Fruit fly (Drosophila melanogaster) whole organism, embryonic: ENCODE measurements around the gene Desat1.
A peak's percentile ranks its signal among the peaks of the same experiment; 100 is the strongest.

Experiments
- ATbp ChIP-seq: fragments of 200-800 bp; sonication (Bioruptor generic); optimal IDR thresholded peaks from 2 replicates; lab custom pipeline; 2017; ENCODE audit warnings: missing biosample characterization, mild to moderate bottlenecking, missing genetic modification characterization, missing genetic modification reagents
- Ada2b ChIP-seq: fragments of 200-800 bp; sonication (Bioruptor generic); IDR thresholded peaks from 2 replicates; pipeline ENCODE4 v1.3.6; 2022; ENCODE audit warnings: missing biosample characterization, missing genetic modification characterization
- Atf-2 ChIP-seq: fragments of 200-800 bp; sonication (Bioruptor generic); optimal IDR thresholded peaks from 2 replicates; lab custom pipeline; 2016; ENCODE audit warnings: missing biosample characterization, missing genetic modification characterization
- CG10274 ChIP-seq: fragments of 200-800 bp; sonication (Bioruptor generic); optimal IDR thresholded peaks from 3 replicates; lab custom pipeline; 2017; ENCODE audit warnings: missing biosample characterization, mild to moderate bottlenecking, missing genetic modification characterization
- CG14860 ChIP-seq: fragments of 200-800 bp; sonication (Bioruptor generic); IDR thresholded peaks from 3 replicates; pipeline ENCODE4 v1.3.6; 2022; ENCODE audit warnings: missing biosample characterization, missing genetic modification characterization; ENCODE audit not compliant: partially characterized antibody
- CG15514 ChIP-seq: fragments of 200-800 bp; sonication (Bioruptor generic); optimal IDR thresholded peaks from 3 replicates; lab custom pipeline; 2017; ENCODE audit warnings: missing biosample characterization, missing genetic modification characterization, mild to moderate bottlenecking, moderate library complexity, missing genetic modification reagents
- CG18011 ChIP-seq: fragments of 200-800 bp; sonication (Bioruptor generic); optimal IDR thresholded peaks from 2 replicates; lab custom pipeline; 2017; ENCODE audit warnings: missing biosample characterization, missing genetic modification characterization, mild to moderate bottlenecking, moderate library complexity, missing genotype
- CG1832 ChIP-seq: fragments of 200-800 bp; sonication (Bioruptor generic); optimal IDR thresholded peaks from 2 replicates; lab custom pipeline; 2017; ENCODE audit warnings: missing biosample characterization, mild to moderate bottlenecking, missing genetic modification characterization, inconsistent platforms
- CG18599 ChIP-seq: fragments of 200-800 bp; sonication (Bioruptor generic); optimal IDR thresholded peaks from 3 replicates; lab custom pipeline; 2017; ENCODE audit warnings: missing biosample characterization, missing genetic modification characterization, mild to moderate bottlenecking, moderate library complexity, missing genetic modification reagents
- CG18764 ChIP-seq: fragments of 200-800 bp; sonication (Bioruptor generic); optimal IDR thresholded peaks from 3 replicates; lab custom pipeline; 2016; ENCODE audit warnings: missing biosample characterization, missing genetic modification characterization
- CG2875 ChIP-seq: fragments of 200-800 bp; sonication (Bioruptor generic); optimal IDR thresholded peaks from 2 replicates; lab custom pipeline; 2017; ENCODE audit warnings: missing biosample characterization, mild to moderate bottlenecking, missing genetic modification characterization, missing genetic modification reagents
- CG30431 ChIP-seq: fragments of 200-800 bp; sonication (Bioruptor generic); optimal IDR thresholded peaks from 2 replicates; lab custom pipeline; 2017; ENCODE audit warnings: missing biosample characterization, missing genetic modification characterization
- CG31365 ChIP-seq: fragments of 200-800 bp; sonication (Bioruptor generic); optimal IDR thresholded peaks from 2 replicates; lab custom pipeline; 2018; ENCODE audit warnings: missing biosample characterization, mild to moderate bottlenecking, missing genetic modification characterization
- CG33213 ChIP-seq: fragments of 200-800 bp; sonication (Bioruptor generic); optimal IDR thresholded peaks from 3 replicates; lab custom pipeline; 2016; ENCODE audit warnings: missing biosample characterization, missing genetic modification characterization
- CG7786 ChIP-seq: fragments of 200-800 bp; sonication (Bioruptor generic); optimal IDR thresholded peaks from 2 replicates; lab custom pipeline; 2016; ENCODE audit warnings: missing biosample characterization, missing genetic modification characterization
- CG9215 ChIP-seq: fragments of 200-800 bp; sonication (Bioruptor generic); IDR thresholded peaks from 2 replicates; pipeline ENCODE4 v1.3.6; 2022; ENCODE audit warnings: missing biosample characterization, missing genetic modification characterization
- CHES-1-like ChIP-seq: fragments of 200-800 bp; sonication (Bioruptor generic); optimal IDR thresholded peaks from 2 replicates; lab custom pipeline; 2016; ENCODE audit warnings: missing biosample characterization, missing genetic modification characterization
- Chrac-16 ChIP-seq: fragments of 200-800 bp; sonication (Bioruptor generic); optimal IDR thresholded peaks from 3 replicates; lab custom pipeline; 2016; ENCODE audit warnings: missing biosample characterization, missing genetic modification characterization
- Gug ChIP-seq: fragments of 200-800 bp; sonication (Bioruptor generic); IDR thresholded peaks from 4 replicates; pipeline ENCODE4 v1.3.6; 2022; ENCODE audit warnings: missing biosample characterization, missing genetic modification characterization
- HLH54F ChIP-seq: fragments of 200-800 bp; sonication (Bioruptor generic); optimal IDR thresholded peaks from 3 replicates; lab custom pipeline; 2016; ENCODE audit warnings: missing biosample characterization, missing genetic modification characterization
- Lpt ChIP-seq: fragments of >200 bp; optimal IDR thresholded peaks from 2 replicates; lab custom pipeline; 2018; ENCODE audit warnings: missing biosample characterization, missing genetic modification characterization
- MTF-1 ChIP-seq: fragments of 200-800 bp; sonication (Bioruptor generic); optimal IDR thresholded peaks from 2 replicates; lab custom pipeline; 2018; ENCODE audit warnings: missing biosample characterization, mild to moderate bottlenecking, missing genetic modification characterization, borderline replicate concordance
- Mes4 ChIP-seq: fragments of 200-800 bp; sonication (Bioruptor generic); optimal IDR thresholded peaks from 2 replicates; lab custom pipeline; 2016; ENCODE audit warnings: missing biosample characterization, missing genetic modification characterization
- Mrtf ChIP-seq: fragments of 200-800 bp; sonication (Bioruptor generic); IDR thresholded peaks from 3 replicates; pipeline ENCODE4 v1.3.6; 2022; ENCODE audit warnings: missing biosample characterization, missing genetic modification characterization
- Ptx1 ChIP-seq: fragments of 200-800 bp; sonication (Bioruptor generic); IDR thresholded peaks from 2 replicates; pipeline ENCODE4 v1.3.6; 2022; ENCODE audit warnings: missing biosample characterization, missing genetic modification characterization
- Rfx ChIP-seq: fragments of 200-800 bp; sonication (Bioruptor generic); IDR thresholded peaks from 2 replicates; pipeline ENCODE4 v1.3.6; 2022; ENCODE audit warnings: missing biosample characterization, missing genetic modification characterization
- Taf1 ChIP-seq: fragments of 200-800 bp; sonication (Bioruptor generic); IDR thresholded peaks from 2 replicates; pipeline ENCODE4 v1.3.6; 2022; ENCODE audit warnings: missing biosample characterization, missing genetic modification characterization
- Usf ChIP-seq: fragments of 200-800 bp; sonication (Bioruptor generic); optimal IDR thresholded peaks from 2 replicates; lab custom pipeline; 2017; ENCODE audit warnings: missing genotype, missing biosample characterization, missing genetic modification characterization
- ab ChIP-seq: fragments of 200-800 bp; sonication (Bioruptor generic); optimal IDR thresholded peaks from 2 replicates; lab custom pipeline; 2016; ENCODE audit warnings: missing biosample characterization, missing genetic modification characterization
- amos ChIP-seq: fragments of 200-800 bp; sonication (Bioruptor generic); IDR thresholded peaks from 2 replicates; pipeline ENCODE4 v1.3.6; 2022; ENCODE audit warnings: missing biosample characterization, missing genetic modification characterization; ENCODE audit not compliant: partially characterized antibody
- bab2 ChIP-seq: fragments of 200-800 bp; sonication (Bioruptor generic); optimal IDR thresholded peaks from 2 replicates; lab custom pipeline; 2016; ENCODE audit warnings: missing biosample characterization, missing genetic modification characterization
- bcd ChIP-seq: fragments of 200-800 bp; sonication (Bioruptor generic); optimal IDR thresholded peaks from 2 replicates; lab custom pipeline; 2017; ENCODE audit warnings: missing biosample characterization, mild to moderate bottlenecking, missing genetic modification characterization
- bigmax ChIP-seq: fragments of 200-800 bp; sonication (Bioruptor generic); optimal IDR thresholded peaks from 2 replicates; lab custom pipeline; 2018; ENCODE audit warnings: missing biosample characterization, mild to moderate bottlenecking, missing genetic modification characterization
- ems ChIP-seq: fragments of 200-800 bp; sonication (Bioruptor generic); optimal IDR thresholded peaks from 3 replicates; lab custom pipeline; 2016; ENCODE audit warnings: missing biosample characterization, missing genetic modification characterization
- gt ChIP-seq: fragments of 200-800 bp; sonication (Bioruptor generic); IDR thresholded peaks from 2 replicates; pipeline ENCODE4 v1.3.6; 2022; ENCODE audit warnings: missing biosample characterization, missing genetic modification characterization
- insv ChIP-seq, 2 experiments: fragments of 200-800 bp; sonication (Bioruptor generic); optimal IDR thresholded peaks; 3 replicates each; lab custom pipeline; 2016 to 2018; ENCODE audit warnings: missing biosample characterization in 2 of 2, missing genetic modification characterization in 2 of 2
- jigr1 ChIP-seq: fragments of 200-800 bp; sonication (Bioruptor generic); IDR thresholded peaks from 3 replicates; pipeline ENCODE4 v1.3.6; 2022; ENCODE audit warnings: missing biosample characterization, missing genetic modification characterization
- nom ChIP-seq: fragments of 200-800 bp; sonication (Bioruptor generic); optimal IDR thresholded peaks from 2 replicates; lab custom pipeline; 2017; ENCODE audit warnings: missing biosample characterization, missing genetic modification characterization, mild to moderate bottlenecking, moderate library complexity, missing genetic modification reagents
- org-1 ChIP-seq: fragments of 200-800 bp; sonication (Bioruptor generic); optimal IDR thresholded peaks from 2 replicates; lab custom pipeline; 2017; ENCODE audit warnings: missing biosample characterization, missing genetic modification characterization
- pan ChIP-seq, 4 experiments: fragments of >200 bp in 3 of 4; fragments of 200-800 bp in 1 of 4; sonication (Bioruptor generic) in 1 of 4; optimal IDR thresholded peaks in 3 of 4; IDR thresholded peaks in 1 of 4; 2 replicates each; pipeline versions ENCODE4 v1.3.6 to Lab custom; 2017 to 2022; ENCODE audit warnings: missing biosample characterization in 2 of 4, missing genetic modification characterization in 2 of 4, mixed read lengths in 1 of 4
- peb ChIP-seq: fragments of 200-800 bp; sonication (Bioruptor generic); IDR thresholded peaks from 2 replicates; pipeline ENCODE4 v1.3.6; 2022; ENCODE audit warnings: missing biosample characterization, missing genetic modification characterization
- pum ChIP-seq: fragments of 200-800 bp; sonication (Bioruptor generic); optimal IDR thresholded peaks from 2 replicates; lab custom pipeline; 2016; ENCODE audit warnings: missing biosample characterization, missing genetic modification characterization
- sens ChIP-seq: fragments of 200-800 bp; sonication (Bioruptor generic); peaks from one replicate; lab custom pipeline; 2016; ENCODE audit warnings: missing biosample characterization, missing genetic modification characterization
- sima ChIP-seq: fragments of 200-800 bp; sonication (Bioruptor generic); optimal IDR thresholded peaks from 2 replicates; lab custom pipeline; 2016; ENCODE audit warnings: missing biosample characterization, missing genetic modification characterization
- sisA ChIP-seq: fragments of 200-800 bp; sonication (Bioruptor generic); IDR thresholded peaks from 2 replicates; pipeline ENCODE4 v1.3.6; 2022; ENCODE audit warnings: missing biosample characterization, missing genetic modification characterization
- stc ChIP-seq: fragments of 200-800 bp; sonication (Bioruptor generic); IDR thresholded peaks from 2 replicates; pipeline ENCODE4 v1.3.6; 2022; ENCODE audit warnings: missing biosample characterization, missing genetic modification characterization
- stwl ChIP-seq: fragments of 200-800 bp; sonication (Bioruptor generic); optimal IDR thresholded peaks from 3 replicates; lab custom pipeline; 2018; ENCODE audit warnings: missing biosample characterization, mild to moderate bottlenecking, missing genetic modification characterization, moderate library complexity
- sug ChIP-seq: fragments of 200-800 bp; optimal IDR thresholded peaks from 2 replicates; lab custom pipeline; 2019; ENCODE audit warnings: missing biosample characterization, mild to moderate bottlenecking, missing genetic modification characterization, moderate library complexity
- unc-4 ChIP-seq: fragments of 200-800 bp; sonication (Bioruptor generic); IDR thresholded peaks from 2 replicates; pipeline ENCODE4 v1.3.6; 2022; ENCODE audit warnings: missing biosample characterization, missing genetic modification characterization; ENCODE audit not compliant: partially characterized antibody
- wdn ChIP-seq: fragments of 200-800 bp; sonication (Bioruptor generic); IDR thresholded peaks from 2 replicates; pipeline ENCODE4 v1.3.6; 2022; ENCODE audit warnings: missing biosample characterization, missing genetic modification characterization
- zf30C ChIP-seq: fragments of 200-800 bp; sonication (Bioruptor generic); optimal IDR thresholded peaks from 3 replicates; lab custom pipeline; 2018; ENCODE audit warnings: missing biosample characterization, mild to moderate bottlenecking, missing genetic modification characterization

Gene Desat1

dm6 chr3R:12451376-12451775, 12.0 kb downstream of the Desat1 start (continued):
- TF ChIP-seq Mes4 (GFP tag; lab: Kevin White, UChicago) (no peak), Ada2b (GFP tag; lab: Robert Waterston, UW) (peak; percentile 31; the same call in 1 of the 2 replicates), CG30431 (GFP tag; lab: Kevin White, UChicago) (no peak), peb (GFP tag; lab: Robert Waterston, UW) (no peak), stc (GFP tag; lab: Robert Waterston, UW) (peak; percentile 37; the same call in 1 of the 2 replicates), CG33213 (GFP tag; lab: Kevin White, UChicago) (no peak), zf30C (GFP tag; lab: Kevin White, UChicago) (no peak), Taf1 (GFP tag; lab: Robert Waterston, UW) (no peak), Atf-2 (GFP tag; lab: Kevin White, UChicago) (no peak), CHES-1-like (GFP tag; lab: Kevin White, UChicago) (no peak), stwl (tag; lab: Kevin White, UChicago) (no peak), unc-4 (no peak), gt (no peak), wdn (GFP tag; lab: Robert Waterston, UW) (no peak), HLH54F (GFP tag; lab: Kevin White, UChicago) (no peak), jigr1 (no peak), Usf (GFP tag; lab: Kevin White, UChicago) (no peak), bcd (GFP tag; lab: Kevin White, UChicago) (no peak), ATbp (GFP tag; lab: Kevin White, UChicago) (no peak), CG18599 (GFP tag; lab: Kevin White, UChicago) (no peak), sima (GFP tag; lab: Kevin White, UChicago) (no peak), CG15514 (no peak), Ptx1 (GFP tag; lab: Robert Waterston, UW) (peak; percentile 56), CG18011 (no peak), sisA (GFP tag; lab: Robert Waterston, UW) (0 out of 2 replicates have a peak, but pooled peaks have one; percentile 31), Lpt (GFP tag; lab: Kevin White, UChicago) (no peak), CG9215 (GFP tag; lab: Robert Waterston, UW) (no peak), insv (GFP tag; optimal IDR thresholded peaks at IDR 0.05; lab: Kevin White, UChicago) (no peak), CG10274 (GFP tag; lab: Kevin White, UChicago) (no peak), org-1 (GFP tag; lab: Kevin White, UChicago) (no peak), Chrac-16 (GFP tag; lab: Kevin White, UChicago) (no peak), sens (GFP tag; lab: Kevin White, UChicago) (peak; percentile 77), ab (GFP tag; lab: Kevin White, UChicago) (no peak), pum (GFP tag; lab: Kevin White, UChicago) (peak; percentile 17), CG1832 (GFP tag; lab: Kevin White, UChicago) (no peak), Rfx (peak; percentile 23; the same call in 1 of the 2 replicates), pan (optimal IDR thresholded peaks at IDR 0.05; lab: Kevin White, UChicago) (no peak), pan (GFP tag; optimal IDR thresholded peaks at IDR 0.05 in 1 of 2, IDR thresholded peaks at IDR 0.05 in 1 of 2) (peak in 1 of 2 experiments; percentile 67), ems (peak; percentile 4), nom (GFP tag; lab: Kevin White, UChicago) (no peak), Mrtf (no peak), sug (tag; lab: Kevin White, UChicago) (no peak), CG31365 (tag; lab: Kevin White, UChicago) (no peak), CG7786 (GFP tag; lab: Kevin White, UChicago) (no peak), CG2875 (GFP tag; lab: Kevin White, UChicago) (no peak), MTF-1 (GFP tag; lab: Kevin White, UChicago) (no peak), Gug (GFP tag; lab: Robert Waterston, UW) (no peak), amos (no peak), CG18764 (GFP tag; lab: Kevin White, UChicago) (no peak), bigmax (no peak), CG14860 (GFP tag; lab: Robert Waterston, UW) (no peak), bab2 (peak; percentile 29)
